Fruit fly (Drosophila melanogaster): ENCODE data around the gene CG12535.

The CG12535 gene

DNA sequence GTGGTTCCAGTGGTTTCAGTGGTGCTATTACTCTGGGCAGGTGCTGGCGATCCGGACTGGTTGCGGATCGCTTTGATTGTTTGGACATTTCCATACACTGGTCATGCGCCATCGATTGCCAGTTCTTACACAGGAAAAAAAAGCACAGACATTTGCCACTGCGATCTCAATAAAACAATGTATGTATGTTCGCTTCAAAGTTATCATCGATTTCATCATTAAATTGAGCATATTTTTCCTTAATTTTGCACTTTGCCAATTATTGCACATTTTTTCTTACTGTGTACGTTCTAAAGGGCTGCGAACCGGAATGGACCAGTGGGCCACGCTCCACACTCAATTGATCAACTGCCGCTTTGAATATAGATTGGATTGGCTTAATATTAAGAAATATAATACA is 85.1 kb downstream of the CG12535 start (continued):
- TF ChIP-seq CG18476 (GFP tag; optimal IDR thresholded peaks at IDR 0.05) (peak; percentile 41), tna (GFP tag; IDR thresholded peaks at IDR 0.05; ENCODE audit: partially characterized antibody) (no peak), bsh (GFP tag; optimal IDR thresholded peaks at IDR 0.05) (peak in 1 of 2 experiments; percentile 58), tgo (GFP tag; IDR thresholded peaks at IDR 0.05) (peak; percentile 65; the same call in 2 of the 3 replicates), NfI (GFP tag; optimal IDR thresholded peaks at IDR 0.05) (peak; percentile 58), Hr39 (optimal IDR thresholded peaks at IDR 0.05) (no peak), dimm (GFP tag; IDR thresholded peaks at IDR 0.05) (no peak), CG6791 (GFP tag; IDR thresholded peaks at IDR 0.05; ENCODE audit: partially characterized antibody) (no peak), Lhr (GFP tag; optimal IDR thresholded peaks at IDR 0.05) (no peak), CG4404 (GFP tag; IDR thresholded peaks at IDR 0.05) (peak; percentile 74), CG1792 (GFP tag; optimal IDR thresholded peaks at IDR 0.05) (peak; percentile 67), CG15073 (GFP tag; optimal IDR thresholded peaks at IDR 0.05) (no peak), CG6654 (GFP tag; optimal IDR thresholded peaks at IDR 0.05) (peak; percentile 25), CG15269 (tag; optimal IDR thresholded peaks at IDR 0.05) (peak; percentile 27), Kr (GFP tag; optimal IDR thresholded peaks at IDR 0.05) (no peak), Aef1 (GFP tag; IDR thresholded peaks at IDR 0.05) (peak; percentile 60; the same call in 2 of the 3 replicates), Dfd (GFP tag; optimal IDR thresholded peaks at IDR 0.05) (no peak), tio (GFP tag; optimal IDR thresholded peaks at IDR 0.05) (peak; percentile 31), CG6854 (GFP tag; optimal IDR thresholded peaks at IDR 0.05) (peak; percentile 56), CG1024 (GFP tag; IDR thresholded peaks at IDR 0.05) (0 out of 2 replicates have a peak, but pooled peaks have one; percentile 6), pb (GFP tag; optimal IDR thresholded peaks at IDR 0.05) (peak; percentile 22), Gug (GFP tag; IDR thresholded peaks at IDR 0.05) (peak; percentile 62; the same call in 2 of the 4 replicates), ato (GFP tag; IDR thresholded peaks at IDR 0.05; ENCODE audit: partially characterized antibody) (no peak), ac (GFP tag; optimal IDR thresholded peaks at IDR 0.05) (no peak), ab (GFP tag; optimal IDR thresholded peaks at IDR 0.05) (no peak), CG10431 (GFP tag; optimal IDR thresholded peaks at IDR 0.05) (no peak), CG4328 (GFP tag; optimal IDR thresholded peaks at IDR 0.05) (no peak), gfzf (GFP tag; optimal IDR thresholded peaks at IDR 0.05) (no peak), nau (GFP tag; optimal IDR thresholded peaks at IDR 0.05) (no peak), CG16863 (GFP tag; optimal IDR thresholded peaks at IDR 0.05) (no peak), CG13624 (GFP tag; optimal IDR thresholded peaks at IDR 0.05) (peak; percentile 84), phol (tag; optimal IDR thresholded peaks at IDR 0.05) (peak; percentile 47), Nf-YC (tag; optimal IDR thresholded peaks at IDR 0.05) (no peak), CG14667 (GFP tag; IDR thresholded peaks at IDR 0.05) (peak; percentile 33; the same call in 1 of the 2 replicates), CG9876 (GFP tag; optimal IDR thresholded peaks at IDR 0.05) (peak; percentile 15), sug (tag; optimal IDR thresholded peaks at IDR 0.05) (peak; percentile 40), ems (GFP tag; optimal IDR thresholded peaks at IDR 0.05) (peak; percentile 70), Rx (GFP tag; IDR thresholded peaks at IDR 0.05) (peak; percentile 29; the same call in 1 of the 2 replicates), MTF-1 (GFP tag; optimal IDR thresholded peaks at IDR 0.05; ENCODE audit: borderline replicate concordance) (no peak), emc (GFP tag; optimal IDR thresholded peaks at IDR 0.05) (peak; percentile 63), Side (GFP tag; optimal IDR thresholded peaks at IDR 0.05) (peak; percentile 53), Drgx (GFP tag; IDR thresholded peaks at IDR 0.05) (no peak), mirr (GFP tag; optimal IDR thresholded peaks at IDR 0.05) (no peak), Optix (GFP tag; IDR thresholded peaks at IDR 0.05) (no peak; the same call in 2 of the 3 replicates), CG6175 (GFP tag; IDR thresholded peaks at IDR 0.05) (peak; percentile 87), sna (GFP tag; IDR thresholded peaks at IDR 0.05; ENCODE audit: partially characterized antibody) (no peak), wek (GFP tag; optimal IDR thresholded peaks at IDR 0.05) (no peak), CG6683 (GFP tag; optimal IDR thresholded peaks at IDR 0.05) (peak; percentile 4), Ets97D (GFP tag; optimal IDR thresholded peaks at IDR 0.05) (peak; percentile 24), disco-r (GFP tag; optimal IDR thresholded peaks at IDR 0.05) (peak; percentile 26), ranshi (GFP tag; IDR thresholded peaks at IDR 0.05) (peak; percentile 76)
